Fruit fly (Drosophila melanogaster) whole organism, wandering third instar larva: ENCODE results near the gene Tis11.

Experiments
- Abd-B ChIP-seq: fragments of >200 bp; optimal IDR thresholded peaks from 2 replicates; lab custom pipeline; 2017; ENCODE audit warnings: missing biosample characterization, missing genetic modification characterization
- CG9705 ChIP-seq: fragments of 200-800 bp; sonication (Bioruptor generic); optimal IDR thresholded peaks from 2 replicates; lab custom pipeline; 2018; ENCODE audit warnings: missing biosample characterization, mild to moderate bottlenecking, missing genetic modification characterization
- CrebA ChIP-seq: fragments of 200-800 bp; sonication (Bioruptor generic); optimal IDR thresholded peaks from 2 replicates; lab custom pipeline; 2016; ENCODE audit warnings: missing biosample characterization, mild to moderate bottlenecking, missing genetic modification characterization, borderline replicate concordance
- Dfd ChIP-seq: fragments of >200 bp; optimal IDR thresholded peaks from 2 replicates; lab custom pipeline; 2017; ENCODE audit warnings: missing biosample characterization, missing genetic modification characterization
- Dif ChIP-seq: fragments of 200-275, 200-300 bp; sonication (Bioruptor generic); optimal IDR thresholded peaks from 2 replicates; lab custom pipeline; 2018; ENCODE audit warnings: missing biosample characterization, missing genetic modification characterization; ENCODE audit not compliant: partially characterized antibody
- GATAd ChIP-seq: sonication (Bioruptor generic); optimal IDR thresholded peaks from 2 replicates; lab custom pipeline; 2016; ENCODE audit warnings: missing biosample characterization, missing genetic modification characterization
- HLH106 ChIP-seq: fragments of 200-800 bp; optimal IDR thresholded peaks from 3 replicates; lab custom pipeline; 2019; ENCODE audit warnings: missing biosample characterization, mild to moderate bottlenecking, missing genetic modification characterization, moderate library complexity
- Hnf4 ChIP-seq: fragments of 200-800 bp; sonication (Bioruptor generic); optimal IDR thresholded peaks from 2 replicates; lab custom pipeline; 2016; ENCODE audit warnings: missing biosample characterization, mild to moderate bottlenecking, missing genetic modification characterization
- Hr78 ChIP-seq: fragments of >200 bp; optimal IDR thresholded peaks from 2 replicates; lab custom pipeline; 2017; ENCODE audit warnings: missing biosample characterization, missing genetic modification characterization
- Hr83 ChIP-seq: fragments of 200-300 bp; sonication (Bioruptor generic); optimal IDR thresholded peaks from 2 replicates; lab custom pipeline; 2016; ENCODE audit warnings: missing biosample characterization, mild to moderate bottlenecking, missing genetic modification characterization, moderate library complexity; ENCODE audit not compliant: poor library complexity, severe bottlenecking
- Jra ChIP-seq: sonication (Bioruptor generic); optimal IDR thresholded peaks from 2 replicates; lab custom pipeline; 2016; ENCODE audit warnings: missing biosample characterization, missing genetic modification characterization
- Mio ChIP-seq: sonication (Bioruptor generic); optimal IDR thresholded peaks from 2 replicates; lab custom pipeline; 2016; ENCODE audit warnings: missing biosample characterization, missing genetic modification characterization
- Myc ChIP-seq: fragments of >200 bp; optimal IDR thresholded peaks from 2 replicates; lab custom pipeline; 2017
- N ChIP-seq: fragments of >200 bp; optimal IDR thresholded peaks from 2 replicates; lab custom pipeline; 2018; ENCODE audit warnings: missing biosample characterization, missing external identifiers, missing genetic modification characterization
- OdsH ChIP-seq: fragments of 200-800 bp; sonication (Bioruptor generic); optimal IDR thresholded peaks from 2 replicates; lab custom pipeline; 2016; ENCODE audit warnings: missing biosample characterization, mild to moderate bottlenecking, missing genetic modification characterization
- Rel ChIP-seq, 2 experiments: fragments of 200-800 bp; sonication (Bioruptor generic) in 1 of 2; optimal IDR thresholded peaks; 2 replicates in 1 of 2; 3 replicates in 1 of 2; lab custom pipeline; 2016 to 2019; ENCODE audit warnings: mild to moderate bottlenecking in 2 of 2, missing biosample characterization in 2 of 2, missing genetic modification characterization in 2 of 2, moderate library complexity in 1 of 2
- Sp1 ChIP-seq: fragments of 200-800 bp; sonication (Bioruptor generic); optimal IDR thresholded peaks from 3 replicates; lab custom pipeline; 2019; ENCODE audit warnings: missing biosample characterization, mild to moderate bottlenecking, missing genetic modification characterization, moderate library complexity
- Vsx2 ChIP-seq: fragments of 200-300, 225-300 bp; sonication (Bioruptor generic); optimal IDR thresholded peaks from 2 replicates; lab custom pipeline; 2018; ENCODE audit warnings: missing biosample characterization, missing genetic modification characterization; ENCODE audit not compliant: partially characterized antibody
- br ChIP-seq: fragments of 200-800 bp; sonication (Bioruptor generic); optimal IDR thresholded peaks from 2 replicates; lab custom pipeline; 2016; ENCODE audit warnings: missing biosample characterization, missing genetic modification characterization
- brk ChIP-seq: fragments of 200-800 bp; sonication (Bioruptor generic); optimal IDR thresholded peaks from 2 replicates; lab custom pipeline; 2016; ENCODE audit warnings: missing biosample characterization, mild to moderate bottlenecking, missing genetic modification characterization
- dl ChIP-seq, 2 experiments: fragments of 175-275, 200-275 bp in 1 of 2; fragments of 200-275 bp in 1 of 2; sonication (Bioruptor generic); optimal IDR thresholded peaks; lab custom pipeline; 2018; ENCODE audit warnings: mild to moderate bottlenecking in 2 of 2, missing biosample characterization in 2 of 2, missing genetic modification characterization in 2 of 2, moderate library complexity in 2 of 2; ENCODE audit not compliant: partially characterized antibody in 2 of 2, insufficient read depth in 1 of 2
- dmrt93B ChIP-seq: fragments of 200-800 bp; sonication (Bioruptor generic); optimal IDR thresholded peaks from 2 replicates; lab custom pipeline; 2018; ENCODE audit warnings: missing biosample characterization, mild to moderate bottlenecking, missing genetic modification characterization
- dsf ChIP-seq: sonication (Bioruptor generic); optimal IDR thresholded peaks from 2 replicates; lab custom pipeline; 2016; ENCODE audit warnings: missing biosample characterization, missing genetic modification characterization, borderline replicate concordance
- ey ChIP-seq: fragments of 200-800 bp; sonication (Bioruptor generic); optimal IDR thresholded peaks from 2 replicates; lab custom pipeline; 2016; ENCODE audit warnings: missing biosample characterization, missing genetic modification characterization
- foxo ChIP-seq, 2 experiments: fragments of 200-800 bp; sonication (Bioruptor generic); optimal IDR thresholded peaks; 2 replicates in 1 of 2; 3 replicates in 1 of 2; lab custom pipeline; 2016 to 2017; ENCODE audit warnings: missing biosample characterization in 2 of 2, missing genetic modification characterization in 2 of 2
- fru ChIP-seq: fragments of 200-800 bp; sonication (Bioruptor generic); optimal IDR thresholded peaks from 3 replicates; lab custom pipeline; 2016; ENCODE audit warnings: missing biosample characterization, mild to moderate bottlenecking, missing genetic modification characterization
- h ChIP-seq: fragments of 200-800 bp; sonication (Bioruptor generic); optimal IDR thresholded peaks from 3 replicates; lab custom pipeline; 2016; ENCODE audit warnings: missing biosample characterization, mild to moderate bottlenecking, missing genetic modification characterization
- jim ChIP-seq: fragments of 175-275, 200-325 bp; sonication (Bioruptor generic); optimal IDR thresholded peaks from 2 replicates; lab custom pipeline; 2016; ENCODE audit warnings: missing biosample characterization, mild to moderate bottlenecking, missing genetic modification characterization
- lola ChIP-seq: fragments of >200 bp; optimal IDR thresholded peaks from 2 replicates; lab custom pipeline; 2017; ENCODE audit warnings: missing biosample characterization, missing genetic modification characterization
- pan ChIP-seq: fragments of >200 bp; optimal IDR thresholded peaks from 2 replicates; lab custom pipeline; 2017
- psq ChIP-seq: fragments of 200-800 bp; sonication (Bioruptor generic); optimal IDR thresholded peaks from 3 replicates; lab custom pipeline; 2017; ENCODE audit warnings: missing biosample characterization, mild to moderate bottlenecking, missing genetic modification characterization, moderate library complexity
- rgr ChIP-seq: fragments of 200-800 bp; sonication (Bioruptor generic); optimal IDR thresholded peaks from 3 replicates; lab custom pipeline; 2016; ENCODE audit warnings: missing biosample characterization, mild to moderate bottlenecking, missing genetic modification characterization
- sage ChIP-seq: fragments of 200-800 bp; sonication (Bioruptor generic); optimal IDR thresholded peaks from 2 replicates; lab custom pipeline; 2016; ENCODE audit warnings: missing biosample characterization, mild to moderate bottlenecking, missing genetic modification characterization
- sv ChIP-seq: fragments of 200-800 bp; sonication (Bioruptor generic); optimal IDR thresholded peaks from 3 replicates; lab custom pipeline; 2016; ENCODE audit warnings: missing biosample characterization, missing genetic modification characterization
- tai ChIP-seq: sonication (Bioruptor generic); optimal IDR thresholded peaks from 2 replicates; lab custom pipeline; 2016; ENCODE audit warnings: missing biosample characterization, missing genetic modification characterization
- usp ChIP-seq: fragments of >200 bp; optimal IDR thresholded peaks from 2 replicates; lab custom pipeline; 2017; ENCODE audit warnings: missing biosample characterization, missing genetic modification characterization
- woc ChIP-seq: sonication (Bioruptor generic); optimal IDR thresholded peaks from 2 replicates; lab custom pipeline; 2016; ENCODE audit warnings: missing biosample characterization, mild to moderate bottlenecking, missing genetic modification characterization

The Tis11 gene

DNA sequence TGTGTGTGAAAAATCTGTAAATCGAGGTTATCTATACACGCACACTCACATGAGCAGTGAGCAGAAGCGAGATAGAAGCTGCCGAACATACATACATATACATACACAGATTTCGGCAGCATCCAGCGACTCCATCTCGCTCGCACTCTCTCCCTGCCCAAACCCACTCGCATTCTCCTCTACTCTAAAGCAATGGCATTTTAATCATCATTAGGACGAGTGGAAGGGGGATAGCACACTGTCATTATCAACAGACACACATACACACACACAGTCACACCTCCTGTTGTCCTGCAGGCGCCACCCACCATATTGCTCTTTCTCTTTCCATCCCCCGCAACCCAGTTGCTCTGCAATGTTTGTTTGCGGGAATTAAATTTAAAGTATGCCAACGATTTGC is 25.2 kb upstream of the Tis11 start:
- no peak for TF ChIP-seq Sp1 (GFP tag; lab: Kevin White, UChicago)
- TF ChIP-seq pan (lab: Kevin White, UChicago) = no peak
- no peak for TF ChIP-seq jim
- TF ChIP-seq fru (GFP tag; lab: Kevin White, UChicago) = no peak
- no peak for TF ChIP-seq h (GFP tag; lab: Kevin White, UChicago)
- no peak for TF ChIP-seq usp (GFP tag; lab: Kevin White, UChicago)
- no peak for TF ChIP-seq dmrt93B
- no peak for TF ChIP-seq CG9705 (GFP tag; lab: Kevin White, UChicago)
- TF ChIP-seq br (GFP tag; lab: Kevin White, UChicago) = no peak
- TF ChIP-seq HLH106 (tag; lab: Kevin White, UChicago) = no peak
- TF ChIP-seq Mio (GFP tag; lab: Kevin White, UChicago) = no peak
- TF ChIP-seq brk = no peak
- no peak for TF ChIP-seq Dfd (GFP tag; lab: Kevin White, UChicago)
- no peak for TF ChIP-seq Hnf4
- no peak for TF ChIP-seq Hr78 (GFP tag; lab: Kevin White, UChicago)
- TF ChIP-seq sage (GFP tag; lab: Kevin White, UChicago) = no peak
- TF ChIP-seq GATAd = no peak
- TF ChIP-seq psq (GFP tag; lab: Kevin White, UChicago) = no peak
- no peak for TF ChIP-seq N (GFP tag; lab: Kevin White, UChicago)
- no peak for TF ChIP-seq Dif (GFP tag; lab: Kevin White, UChicago)

DNA sequence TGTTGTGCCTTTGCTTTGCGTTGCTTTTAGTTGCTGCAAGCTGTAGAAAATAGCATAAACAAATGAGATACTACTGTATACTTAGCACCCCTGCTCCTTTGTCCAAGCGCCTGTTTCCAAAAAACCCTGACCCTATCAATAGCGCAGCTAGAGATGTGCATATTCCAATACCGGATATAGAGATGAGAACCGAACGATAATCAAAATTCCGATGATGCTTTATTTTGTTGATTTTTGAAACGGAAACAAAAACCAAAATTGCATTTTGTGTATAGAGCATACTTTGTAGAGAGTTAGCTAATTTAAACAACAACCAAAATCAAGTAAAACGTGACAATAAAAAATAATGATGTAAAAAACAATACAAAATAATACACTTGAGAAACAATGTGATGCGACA is 13.9 kb upstream of the Tis11 start:
- TF ChIP-seq psq (GFP tag; lab: Kevin White, UChicago) = no peak
- TF ChIP-seq Sp1 (GFP tag; lab: Kevin White, UChicago) = no peak
- no peak for TF ChIP-seq Mio (GFP tag; lab: Kevin White, UChicago)
- no peak for TF ChIP-seq CG9705 (GFP tag; lab: Kevin White, UChicago)
- TF ChIP-seq tai (GFP tag; lab: Kevin White, UChicago) = no peak
- no peak for TF ChIP-seq HLH106 (tag; lab: Kevin White, UChicago)
- TF ChIP-seq woc (GFP tag; lab: Kevin White, UChicago) = no peak
- no peak for TF ChIP-seq pan (lab: Kevin White, UChicago)
- no peak for TF ChIP-seq Rel (GFP tag; optimal IDR thresholded peaks at IDR 0.05; lab: Kevin White, UChicago)
- no peak for TF ChIP-seq Rel (tag; optimal IDR thresholded peaks at IDR 0.05; lab: Kevin White, UChicago)
- no peak for TF ChIP-seq fru (GFP tag; lab: Kevin White, UChicago)
- no peak for TF ChIP-seq N (GFP tag; lab: Kevin White, UChicago)
- no peak for TF ChIP-seq CrebA (GFP tag; lab: Kevin White, UChicago)
- TF ChIP-seq OdsH (GFP tag; lab: Kevin White, UChicago) = no peak
- no peak for TF ChIP-seq Dfd (GFP tag; lab: Kevin White, UChicago)
- no peak for TF ChIP-seq ey

DNA sequence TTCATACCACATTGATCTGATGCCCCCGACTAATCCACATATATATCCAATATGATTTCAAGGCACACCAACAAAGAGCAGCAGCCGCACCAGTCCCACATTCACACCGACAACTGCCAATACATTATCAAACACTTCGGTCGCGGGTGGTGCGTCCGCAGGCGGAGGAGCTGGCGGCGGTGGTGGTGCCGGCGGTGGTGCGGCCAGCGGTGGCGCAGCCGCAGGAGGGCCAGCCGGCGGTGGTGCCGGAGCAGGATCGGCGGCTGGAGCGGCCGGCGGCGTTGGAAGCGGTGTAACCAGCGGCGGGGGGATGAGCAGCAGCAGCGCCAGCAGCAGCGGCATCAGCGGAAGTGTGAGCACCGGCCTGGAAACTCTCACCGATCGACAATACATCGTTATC is 7.6 kb upstream of the Tis11 start:
- TF ChIP-seq sv = no peak
- TF ChIP-seq Sp1 (GFP tag; lab: Kevin White, UChicago) = no peak
- TF ChIP-seq Dfd (GFP tag; lab: Kevin White, UChicago) = peak; percentile 91
- TF ChIP-seq tai (GFP tag; lab: Kevin White, UChicago) = no peak
- TF ChIP-seq GATAd = no peak

DNA sequence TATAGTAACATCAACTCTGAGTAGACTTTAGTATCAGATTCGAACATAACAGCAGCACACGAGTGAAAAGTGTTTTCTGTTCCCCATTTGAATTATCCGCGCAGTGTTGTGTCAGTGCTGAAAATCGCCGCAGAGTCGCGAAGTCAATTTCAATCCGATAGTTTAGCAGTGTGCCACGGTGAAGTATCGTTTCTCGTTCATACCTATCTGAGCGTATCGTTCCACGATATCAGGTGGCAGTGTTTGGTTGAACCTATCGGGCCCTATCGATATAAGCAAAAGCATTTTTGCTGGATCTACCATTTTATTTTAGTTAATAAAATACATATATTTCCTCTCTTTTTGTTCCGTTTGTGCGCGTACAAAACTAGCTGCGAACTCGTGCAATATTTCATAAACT is 5.6 kb upstream of the Tis11 start, which contains the start of gene CkIalpha:
Gene CkIalpha, plus strand, starts transcription at position 53 of the 400 bp plus-strand sequence.
- no peak for TF ChIP-seq Abd-B (GFP tag; lab: Kevin White, UChicago)
- peak; percentile 60 for TF ChIP-seq HLH106 (tag; lab: Kevin White, UChicago)
- TF ChIP-seq tai (GFP tag; lab: Kevin White, UChicago) = peak; percentile 90
- peak; percentile 45 for TF ChIP-seq sage (GFP tag; lab: Kevin White, UChicago)
- no peak for TF ChIP-seq dl (GFP tag; optimal IDR thresholded peaks at IDR 0.05; lab: Kevin White, UChicago; ENCODE audit: insufficient read depth in 1 of 2, partially characterized antibody in 2 of 2)
- peak; percentile 42 for TF ChIP-seq CG9705 (GFP tag; lab: Kevin White, UChicago)
- TF ChIP-seq lola (GFP tag; lab: Kevin White, UChicago) = no peak
- peak; percentile 31 for TF ChIP-seq OdsH (GFP tag; lab: Kevin White, UChicago)
- TF ChIP-seq Hnf4 = peak; percentile 84
- TF ChIP-seq psq (GFP tag; lab: Kevin White, UChicago) = peak; percentile 8
- TF ChIP-seq sv = peak; percentile 28
- TF ChIP-seq Rel (GFP tag; optimal IDR thresholded peaks at IDR 0.05; lab: Kevin White, UChicago) = no peak
- TF ChIP-seq Rel (tag; optimal IDR thresholded peaks at IDR 0.05; lab: Kevin White, UChicago) = peak; percentile 89
- peak; percentile 78 for TF ChIP-seq h (GFP tag; lab: Kevin White, UChicago)
- TF ChIP-seq N (GFP tag; lab: Kevin White, UChicago) = no peak
- no peak for TF ChIP-seq pan (lab: Kevin White, UChicago)
- peak in 1 of 2 experiments; percentile 77 for TF ChIP-seq foxo (GFP tag; optimal IDR thresholded peaks at IDR 0.05; lab: Kevin White, UChicago)
- peak; percentile 44 for TF ChIP-seq Sp1 (GFP tag; lab: Kevin White, UChicago)
- peak; percentile 77 for TF ChIP-seq Jra
- peak; percentile 94 for TF ChIP-seq Hr83 (GFP tag; lab: Kevin White, UChicago)
- no peak for TF ChIP-seq Myc
- TF ChIP-seq Vsx2 (GFP tag; lab: Kevin White, UChicago) = no peak
- TF ChIP-seq CrebA (GFP tag; lab: Kevin White, UChicago) = no peak
- TF ChIP-seq rgr (GFP tag; lab: Kevin White, UChicago) = peak; percentile 73
- peak; percentile 34 for TF ChIP-seq dmrt93B
- no peak for TF ChIP-seq usp (GFP tag; lab: Kevin White, UChicago)
- peak; percentile 47 for TF ChIP-seq ey
- no peak for TF ChIP-seq Dfd (GFP tag; lab: Kevin White, UChicago)
- TF ChIP-seq dsf (GFP tag; lab: Kevin White, UChicago) = peak; percentile 56
- peak; percentile 41 for TF ChIP-seq GATAd
- TF ChIP-seq Dif (GFP tag; lab: Kevin White, UChicago) = no peak
- no peak for TF ChIP-seq woc (GFP tag; lab: Kevin White, UChicago)
- TF ChIP-seq jim = peak; percentile 11
- no peak for TF ChIP-seq Hr78 (GFP tag; lab: Kevin White, UChicago)
- no peak for TF ChIP-seq Mio (GFP tag; lab: Kevin White, UChicago)
- peak; percentile 54 for TF ChIP-seq br (GFP tag; lab: Kevin White, UChicago)
